Worm (Caenorhabditis elegans): ENCODE results near the gene srb-5.

DNA sequence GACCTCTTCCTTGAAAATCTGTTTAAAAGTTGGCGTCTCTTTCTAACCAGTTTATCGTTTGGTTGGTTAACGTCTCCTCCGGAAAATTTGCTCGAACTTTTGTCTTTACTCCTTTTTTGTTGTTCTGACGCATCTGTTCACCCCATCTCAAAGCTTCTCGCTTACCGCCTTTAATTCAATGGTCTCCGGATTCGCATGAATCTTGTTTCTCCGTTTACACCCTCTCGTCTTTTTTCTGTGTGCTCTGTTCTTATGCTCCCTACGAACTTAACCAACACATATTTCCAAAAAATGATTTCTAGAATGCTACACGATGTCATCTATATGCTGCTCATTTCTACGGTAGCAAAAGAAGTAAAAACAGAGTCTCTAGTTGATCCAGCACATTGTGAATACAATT, 33.1 kb downstream of the srb-5 start, which contains the start of gene lgc-56:
- TF ChIP-seq blmp-1 (tag; optimal IDR thresholded peaks at IDR 0.05), result no peak
- no peak for TF ChIP-seq nhr-28 (tag; optimal IDR thresholded peaks at IDR 0.05)
- no peak for TF ChIP-seq pax-3 (tag; optimal IDR thresholded peaks at IDR 0.05)
- TF ChIP-seq snpc-4 (tag; optimal IDR thresholded peaks at IDR 0.05), result no peak
- TF ChIP-seq elt-3 (tag; optimal IDR thresholded peaks at IDR 0.05), result no peak
- no peak for TF ChIP-seq elt-2 (tag; optimal IDR thresholded peaks at IDR 0.05)
- no peak for TF ChIP-seq nhr-77 (tag; optimal IDR thresholded peaks at IDR 0.05)
- no peak for TF ChIP-seq ceh-82 (tag; optimal IDR thresholded peaks at IDR 0.05)
- TF ChIP-seq lin-15B (tag; optimal IDR thresholded peaks at IDR 0.05), result no peak
- no peak for TF ChIP-seq C16A3.4 (tag; optimal IDR thresholded peaks at IDR 0.05)
- no peak for TF ChIP-seq unc-130 (tag; optimal IDR thresholded peaks at IDR 0.05)
- no peak for TF ChIP-seq nhr-237 (tag; optimal IDR thresholded peaks at IDR 0.05)

All from whole organism, L1 larva.